Worm (Caenorhabditis elegans) whole organism, late embryonic: Measurements from ENCODE around the gene K01D12.5.

Source experiments
- C08G9.2 ChIP-seq: sonication (generic microtip); optimal IDR thresholded peaks from 2 replicates; lab custom pipeline; 2016; ENCODE audit warnings: mild to moderate bottlenecking, missing genetic modification characterization, moderate library complexity, missing compliant biosample characterization
- T23F11.4 ChIP-seq: fragments of 200-800 bp; sonication (Bioruptor generic); optimal IDR thresholded peaks from 2 replicates; lab custom pipeline; 2018; ENCODE audit warnings: mild to moderate bottlenecking, missing genetic modification characterization, missing compliant biosample characterization
- ceh-14 ChIP-seq: sonication (generic microtip); optimal IDR thresholded peaks from 2 replicates; lab custom pipeline; 2016; ENCODE audit warnings: missing genotype, missing genetic modification characterization, missing compliant biosample characterization
- ceh-24 ChIP-seq: sonication (generic microtip); optimal IDR thresholded peaks from 2 replicates; lab custom pipeline; 2016; ENCODE audit warnings: mild to moderate bottlenecking, missing genetic modification characterization, missing compliant biosample characterization
- ceh-9 ChIP-seq: sonication (generic microtip); optimal IDR thresholded peaks from 2 replicates; lab custom pipeline; 2016; ENCODE audit warnings: mild to moderate bottlenecking, missing genetic modification characterization, inconsistent platforms, missing compliant biosample characterization
- hlh-13 ChIP-seq: fragments of 200-800 bp; sonication (Bioruptor generic); optimal IDR thresholded peaks from 2 replicates; lab custom pipeline; 2018; ENCODE audit warnings: mild to moderate bottlenecking, missing genetic modification characterization, missing compliant biosample characterization
- nhr-11 ChIP-seq: fragments of 150-350 bp; optimal IDR thresholded peaks from 2 replicates; lab custom pipeline; 2014; ENCODE audit warnings: missing biosample characterization, missing genetic modification characterization
- pat-9 ChIP-seq: fragments of 200-800 bp; sonication (Bioruptor generic); optimal IDR thresholded peaks from 2 replicates; lab custom pipeline; 2018; ENCODE audit warnings: mild to moderate bottlenecking, missing genetic modification characterization, moderate library complexity, missing compliant biosample characterization
- pha-4 ChIP-seq: fragments of 150-350 bp; optimal IDR thresholded peaks from 2 replicates; lab custom pipeline; 2018; ENCODE audit warnings: missing biosample characterization, missing genetic modification reagents, missing genetic modification characterization
- ref-2 ChIP-seq: sonication (generic microtip); optimal IDR thresholded peaks from 2 replicates; lab custom pipeline; 2016; ENCODE audit warnings: missing genetic modification characterization, missing compliant biosample characterization
- syd-9 ChIP-seq: sonication (generic microtip); optimal IDR thresholded peaks from 2 replicates; lab custom pipeline; 2016; ENCODE audit warnings: mild to moderate bottlenecking, missing genetic modification characterization, moderate library complexity, missing compliant biosample characterization
- unc-86 ChIP-seq: sonication (generic microtip); optimal IDR thresholded peaks from 2 replicates; lab custom pipeline; 2016; ENCODE audit warnings: missing genetic modification characterization, missing compliant biosample characterization

ce11 chrV:12408525-12408924 is 10.9 kb downstream of the K01D12.5 start, which contains the start of gene cdr-4:
- TF ChIP-seq nhr-11 (tag; lab: Kevin White, UChicago) (no peak), ceh-14 (tag; lab: Kevin White, UChicago) (no peak), T23F11.4 (GFP tag; lab: Kevin White, UChicago) (no peak), ref-2 (no peak), hlh-13 (no peak), pha-4 (tag; lab: Kevin White, UChicago) (no peak), pat-9 (no peak), ceh-9 (tag; lab: Kevin White, UChicago) (no peak), C08G9.2 (tag; lab: Kevin White, UChicago) (no peak), ceh-24 (tag; lab: Kevin White, UChicago) (no peak), unc-86 (tag; lab: Kevin White, UChicago) (no peak), syd-9 (no peak)
